Worm (Caenorhabditis elegans) whole organism, early embryonic: ENCODE results near the gene F08H9.2.

ENCODE experiments used
- B0310.2 ChIP-seq: sonication (generic microtip); optimal IDR thresholded peaks from 2 replicates; lab custom pipeline; 2016; ENCODE audit warnings: mild to moderate bottlenecking, missing genetic modification characterization, missing compliant biosample characterization
- F13C5.2 ChIP-seq: sonication (generic microtip); optimal IDR thresholded peaks from 2 replicates; lab custom pipeline; 2017; ENCODE audit warnings: mild to moderate bottlenecking, missing genetic modification characterization, inconsistent platforms, missing compliant biosample characterization
- aly-1 ChIP-seq: sonication (generic microtip); optimal IDR thresholded peaks from 2 replicates; lab custom pipeline; 2016; ENCODE audit warnings: missing genetic modification characterization, missing compliant biosample characterization
- ama-1 ChIP-seq: fragments of 150-350 bp; optimal IDR thresholded peaks from 2 replicates; lab custom pipeline; 2014
- ceh-13 ChIP-seq: fragments of 200-800 bp; sonication (Bioruptor generic); optimal IDR thresholded peaks from 2 replicates; lab custom pipeline; 2018; ENCODE audit warnings: mild to moderate bottlenecking, missing genetic modification characterization, missing compliant biosample characterization
- ceh-36 ChIP-seq: sonication (generic microtip); optimal IDR thresholded peaks from 2 replicates; lab custom pipeline; 2016; ENCODE audit warnings: missing genetic modification characterization, inconsistent platforms, missing compliant biosample characterization
- ets-7 ChIP-seq: sonication (generic microtip); optimal IDR thresholded peaks from 2 replicates; lab custom pipeline; 2016; ENCODE audit warnings: missing genotype, missing genetic modification characterization, missing compliant biosample characterization
- flt-1 ChIP-seq: fragments of 200-800 bp; sonication (Bioruptor generic); IDR thresholded peaks from 2 replicates; pipeline ENCODE4 v1.3.6; 2022; ENCODE audit warnings: missing genetic modification characterization, missing compliant biosample characterization
- hmbx-1 ChIP-seq: sonication (generic microtip); optimal IDR thresholded peaks from 2 replicates; lab custom pipeline; 2016; ENCODE audit warnings: mild to moderate bottlenecking, missing genetic modification characterization, missing compliant biosample characterization
- hmg-4 ChIP-seq: fragments of 200-800 bp; sonication (Bioruptor generic); optimal IDR thresholded peaks from 2 replicates; lab custom pipeline; 2018; ENCODE audit warnings: mild to moderate bottlenecking, missing genetic modification characterization, missing compliant biosample characterization
- hnd-1 ChIP-seq: sonication (generic microtip); optimal IDR thresholded peaks from 2 replicates; lab custom pipeline; 2016; ENCODE audit warnings: missing genetic modification characterization, missing compliant biosample characterization
- pes-1 ChIP-seq: fragments of 200-800 bp; sonication (Bioruptor generic); IDR thresholded peaks from 2 replicates; pipeline ENCODE4 v1.3.6; 2022; ENCODE audit warnings: missing genetic modification reagents, missing genetic modification characterization, missing compliant biosample characterization
- scrt-1 ChIP-seq: fragments of 200-800 bp; sonication (Bioruptor generic); IDR thresholded peaks from 2 replicates; pipeline ENCODE4 v1.3.6; 2022; ENCODE audit warnings: missing genetic modification characterization, missing compliant biosample characterization
- sea-1 ChIP-seq: fragments of 200-800 bp; sonication (Bioruptor generic); conservative IDR thresholded peaks from 2 replicates; pipeline ENCODE4 v1.3.6; 2022; ENCODE audit warnings: missing genetic modification characterization, missing compliant biosample characterization
- tbx-11 ChIP-seq: fragments of 200-800 bp; sonication (Bioruptor generic); IDR thresholded peaks from 2 replicates; pipeline ENCODE4 v1.3.6; 2022; ENCODE audit warnings: missing genetic modification characterization, missing compliant biosample characterization
- tbx-37 ChIP-seq: fragments of 200-800 bp; sonication (Bioruptor generic); conservative IDR thresholded peaks from 2 replicates; pipeline ENCODE4 v1.3.6; 2022; ENCODE audit warnings: missing genetic modification reagents, missing genetic modification characterization, missing compliant biosample characterization
- tra-4 ChIP-seq: sonication (generic microtip); optimal IDR thresholded peaks from 2 replicates; lab custom pipeline; 2017; ENCODE audit warnings: missing genetic modification characterization, missing compliant biosample characterization

F08H9.2 gene

ce11 chrV:14505745-14506214, 45.3 kb downstream of the F08H9.2 start:
- TF ChIP-seq aly-1 (tag; lab: Kevin White, UChicago): no peak
- TF ChIP-seq hmg-4 (GFP tag; lab: Kevin White, UChicago): peak; percentile 68
- TF ChIP-seq tbx-37 (GFP tag; lab: Robert Waterston, UW): no peak

- TF ChIP-seq scrt-1 (GFP tag; lab: Robert Waterston, UW) (no peak), tbx-11 (GFP tag; lab: Robert Waterston, UW) (no peak), ets-7 (tag; lab: Kevin White, UChicago) (no peak), flt-1 (no peak), ceh-13 (no peak), tbx-37 (GFP tag; lab: Robert Waterston, UW) (no peak), hmg-4 (GFP tag; lab: Kevin White, UChicago) (no peak)
Measured at ce11 chrV:14506713-14507675, 46.5 kb downstream of the F08H9.2 start.

DNA sequence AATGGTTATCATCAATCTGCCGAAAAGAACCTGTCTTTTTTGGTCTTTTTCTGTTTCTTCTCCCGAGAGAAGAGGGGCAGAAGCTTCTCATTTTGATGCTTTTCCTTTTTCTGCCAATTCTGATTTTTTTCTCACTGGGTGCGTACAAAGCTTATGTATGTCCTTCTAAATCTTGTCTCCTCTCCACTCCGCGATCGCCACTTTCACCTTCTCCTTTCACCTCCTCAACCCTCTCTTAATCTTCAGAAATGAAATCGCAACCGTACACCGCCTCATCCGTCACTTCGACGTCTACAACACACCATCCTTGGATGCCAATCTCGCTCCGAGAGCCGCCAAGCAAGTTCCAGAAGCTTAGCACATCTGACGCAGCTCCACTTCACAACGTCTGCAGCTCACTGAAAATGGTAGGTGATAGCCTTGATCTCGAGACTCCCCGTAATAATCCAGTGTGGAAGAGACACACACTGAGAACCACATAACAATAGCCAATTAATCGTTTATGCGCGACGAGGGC, 47.6 kb downstream of the F08H9.2 start, which contains the start of gene R02D5.1:
R02D5.1 (plus strand) TSS at position 245 of the 517 bp plus-strand sequence.
- TF ChIP-seq hmg-4 (GFP tag; lab: Kevin White, UChicago): peak; percentile 21
- TF ChIP-seq scrt-1 (GFP tag; lab: Robert Waterston, UW): no peak
- TF ChIP-seq pes-1 (GFP tag; lab: Robert Waterston, UW): no peak

- TF ChIP-seq B0310.2 (tag; lab: Kevin White, UChicago): no peak
- no peak for TF ChIP-seq hnd-1 (tag; lab: Kevin White, UChicago)
- TF ChIP-seq scrt-1 (GFP tag; lab: Robert Waterston, UW): no peak
- TF ChIP-seq tbx-11 (GFP tag; lab: Robert Waterston, UW): no peak
- no peak for TF ChIP-seq tbx-37 (GFP tag; lab: Robert Waterston, UW)
- no peak for TF ChIP-seq hmbx-1 (tag; lab: Kevin White, UChicago)
- TF ChIP-seq flt-1: no peak
- no peak for TF ChIP-seq ceh-36 (tag; lab: Kevin White, UChicago)
- TF ChIP-seq aly-1 (tag; lab: Kevin White, UChicago): no peak
- no peak for TF ChIP-seq hmg-4 (GFP tag; lab: Kevin White, UChicago)
- no peak for TF ChIP-seq F13C5.2 (tag; lab: Kevin White, UChicago)
- no peak for TF ChIP-seq ama-1 (lab: Kevin White, UChicago)
- no peak for TF ChIP-seq sea-1 (GFP tag; lab: Robert Waterston, UW)
- no peak for TF ChIP-seq tra-4
- TF ChIP-seq ets-7 (tag; lab: Kevin White, UChicago): no peak
- no peak for TF ChIP-seq ceh-13
- no peak for TF ChIP-seq pes-1 (GFP tag; lab: Robert Waterston, UW)
Measured at ce11 chrV:14508556-14508955, 48.1 kb downstream of the F08H9.2 start.
